Worm (Caenorhabditis elegans) whole organism, young adult: ENCODE results near the gene F17C11.22.

ENCODE experiments used
- B0035.1 ChIP-seq: sonication (generic microtip); optimal IDR thresholded peaks from 2 replicates; lab custom pipeline; 2016; ENCODE audit warnings: missing genetic modification characterization, mild to moderate bottlenecking, missing compliant biosample characterization, missing genotype, missing genetic modification reagents
- B0261.1 ChIP-seq: sonication (generic microtip); optimal IDR thresholded peaks from 2 replicates; lab custom pipeline; 2016; ENCODE audit warnings: mild to moderate bottlenecking, missing genetic modification characterization, moderate library complexity, missing compliant biosample characterization
- B0336.3 ChIP-seq: fragments of 200-800 bp; sonication (Bioruptor generic); IDR thresholded peaks from 2 replicates; pipeline ENCODE4 v1.3.6; 2022; ENCODE audit warnings: missing genetic modification characterization, missing compliant biosample characterization
- F33H1.4 ChIP-seq: fragments of 200-800 bp; sonication (Bioruptor generic); IDR thresholded peaks from 2 replicates; pipeline ENCODE4 v1.3.6; 2022; ENCODE audit warnings: missing genetic modification reagents, missing genetic modification characterization, missing compliant biosample characterization
- F37B4.10 ChIP-seq: fragments of 200-800 bp; sonication (Bioruptor generic); IDR thresholded peaks from 2 replicates; pipeline ENCODE4 v1.3.6; 2022; ENCODE audit warnings: missing genetic modification characterization, missing compliant biosample characterization
- F52B5.7 ChIP-seq: sonication (generic microtip); optimal IDR thresholded peaks from 2 replicates; lab custom pipeline; 2016; ENCODE audit warnings: mild to moderate bottlenecking, missing genetic modification characterization, missing compliant biosample characterization
- F55B11.4 ChIP-seq: sonication (generic microtip); optimal IDR thresholded peaks from 2 replicates; lab custom pipeline; 2016; ENCODE audit warnings: missing compliant biosample characterization, missing genetic modification characterization, borderline replicate concordance; ENCODE audit not compliant: insufficient read depth
- K12H6.12 ChIP-seq: fragments of 200-800 bp; sonication (Bioruptor generic); optimal IDR thresholded peaks from 2 replicates; lab custom pipeline; 2018; ENCODE audit warnings: mild to moderate bottlenecking, missing genetic modification characterization, missing compliant biosample characterization
- T07F8.4 ChIP-seq: sonication (generic microtip); optimal IDR thresholded peaks from 2 replicates; lab custom pipeline; 2016; ENCODE audit warnings: mild to moderate bottlenecking, missing genetic modification characterization, moderate library complexity, missing compliant biosample characterization
- Y53F4B.3 ChIP-seq: fragments of 200-800 bp; sonication (Bioruptor generic); IDR thresholded peaks from 2 replicates; pipeline ENCODE4 v1.3.6; 2022; ENCODE audit warnings: missing genetic modification reagents, missing genetic modification characterization, missing compliant biosample characterization
- Y53G8AR.9 ChIP-seq: fragments of 200-800 bp; sonication (Bioruptor generic); conservative IDR thresholded peaks from 2 replicates; pipeline ENCODE4 v1.3.6; 2022; ENCODE audit warnings: missing genetic modification reagents, missing genetic modification characterization, missing compliant biosample characterization
- Y95B8A.8 ChIP-seq: fragments of 200-800 bp; sonication (Bioruptor generic); IDR thresholded peaks from 2 replicates; pipeline ENCODE4 v1.3.6; 2022; ENCODE audit warnings: missing genetic modification reagents, missing genetic modification characterization, missing compliant biosample characterization
- akir-1 ChIP-seq: fragments of 200-800 bp; sonication (Bioruptor generic); optimal IDR thresholded peaks from 2 replicates; lab custom pipeline; 2018; ENCODE audit warnings: mild to moderate bottlenecking, missing genetic modification characterization, moderate library complexity, missing compliant biosample characterization
- aptf-2 ChIP-seq: fragments of 200-800 bp; sonication (Bioruptor generic); conservative IDR thresholded peaks from 2 replicates; pipeline ENCODE4 v1.3.6; 2022; ENCODE audit warnings: missing genetic modification reagents, missing genetic modification characterization, missing compliant biosample characterization
- atf-7 ChIP-seq: sonication (generic microtip); optimal IDR thresholded peaks from 2 replicates; lab custom pipeline; 2017; ENCODE audit warnings: mild to moderate bottlenecking, missing genetic modification characterization, missing compliant biosample characterization
- athp-1 ChIP-seq: sonication (generic microtip); optimal IDR thresholded peaks from 2 replicates; lab custom pipeline; 2017; ENCODE audit warnings: mild to moderate bottlenecking, missing genetic modification characterization, missing compliant biosample characterization
- attf-5 ChIP-seq: fragments of 200-800 bp; sonication (Bioruptor generic); optimal IDR thresholded peaks from 2 replicates; lab custom pipeline; 2018; ENCODE audit warnings: mild to moderate bottlenecking, missing genetic modification characterization, missing compliant biosample characterization
- bed-1 ChIP-seq: fragments of 200-800 bp; sonication (Bioruptor generic); IDR thresholded peaks from 2 replicates; pipeline ENCODE4 v1.3.6; 2022; ENCODE audit warnings: missing genetic modification reagents, missing genetic modification characterization, missing compliant biosample characterization
- bed-2 ChIP-seq: fragments of 200-800 bp; sonication (Bioruptor generic); IDR thresholded peaks from 2 replicates; pipeline ENCODE4 v1.3.6; 2022; ENCODE audit warnings: missing genetic modification reagents, missing genetic modification characterization, missing compliant biosample characterization
- ccch-3 ChIP-seq: fragments of 200-800 bp; sonication (Bioruptor generic); optimal IDR thresholded peaks from 2 replicates; lab custom pipeline; 2018; ENCODE audit warnings: mild to moderate bottlenecking, missing genetic modification characterization, missing compliant biosample characterization
- ceh-58 ChIP-seq: fragments of 200-800 bp; sonication (Bioruptor generic); IDR thresholded peaks from 2 replicates; pipeline ENCODE4 v1.3.6; 2022; ENCODE audit warnings: missing genetic modification characterization, missing compliant biosample characterization
- ceh-79 ChIP-seq: sonication (generic microtip); optimal IDR thresholded peaks from 2 replicates; lab custom pipeline; 2017; ENCODE audit warnings: mild to moderate bottlenecking, missing genetic modification characterization, missing compliant biosample characterization
- die-1 ChIP-seq: sonication (generic microtip); optimal IDR thresholded peaks from 2 replicates; lab custom pipeline; 2016; ENCODE audit warnings: missing genotype, mild to moderate bottlenecking, missing genetic modification characterization, missing compliant biosample characterization
- egl-44 ChIP-seq: fragments of 200-800 bp; sonication (Bioruptor generic); IDR thresholded peaks from 2 replicates; pipeline ENCODE4 v1.3.6; 2022; ENCODE audit warnings: missing genetic modification reagents, missing genetic modification characterization, missing compliant biosample characterization
- egrh-3 ChIP-seq: fragments of 200-800 bp; sonication (Bioruptor generic); IDR thresholded peaks from 2 replicates; pipeline ENCODE4 v1.3.6; 2022; ENCODE audit warnings: missing genetic modification reagents, missing genetic modification characterization, missing compliant biosample characterization
- ets-4 ChIP-seq: fragments of 200-800 bp; sonication (Bioruptor generic); optimal IDR thresholded peaks from 2 replicates; lab custom pipeline; 2018; ENCODE audit warnings: mild to moderate bottlenecking, missing genetic modification characterization, missing compliant biosample characterization
- let-607 ChIP-seq, 2 experiments: fragments of 200-800 bp in 1 of 2; sonication (Bioruptor generic) in 1 of 2; sonication (generic microtip) in 1 of 2; optimal IDR thresholded peaks; 2 replicates each; lab custom pipeline; 2016 to 2018; ENCODE audit warnings: mild to moderate bottlenecking in 2 of 2, missing compliant biosample characterization in 2 of 2, missing genetic modification characterization in 2 of 2, moderate library complexity in 2 of 2, missing genotype in 1 of 2
- lin-54 ChIP-seq: fragments of 200-800 bp; sonication (Bioruptor generic); optimal IDR thresholded peaks from 2 replicates; lab custom pipeline; 2018; ENCODE audit warnings: mild to moderate bottlenecking, missing genetic modification characterization, missing compliant biosample characterization
- lsl-1 ChIP-seq: fragments of 200-800 bp; sonication (Bioruptor generic); optimal IDR thresholded peaks from 2 replicates; lab custom pipeline; 2018; ENCODE audit warnings: mild to moderate bottlenecking, missing genetic modification characterization, moderate library complexity, missing compliant biosample characterization
- lsy-27 ChIP-seq: sonication (generic microtip); optimal IDR thresholded peaks from 2 replicates; lab custom pipeline; 2017; ENCODE audit warnings: missing genetic modification characterization, mild to moderate bottlenecking, missing compliant biosample characterization, antibody characterized with exemption, missing genotype, borderline replicate concordance; ENCODE audit not compliant: insufficient read depth
- madf-3 ChIP-seq: fragments of 200-800 bp; sonication (Bioruptor generic); IDR thresholded peaks from 2 replicates; pipeline ENCODE4 v1.3.6; 2022; ENCODE audit warnings: missing genetic modification reagents, missing genetic modification characterization, missing compliant biosample characterization
- madf-8 ChIP-seq: fragments of 200-800 bp; sonication (Bioruptor generic); conservative IDR thresholded peaks from 2 replicates; pipeline ENCODE4 v1.3.6; 2022; ENCODE audit warnings: missing genetic modification reagents, missing genetic modification characterization, missing compliant biosample characterization
- mcd-1 ChIP-seq: fragments of 200-800 bp; sonication (Bioruptor generic); IDR thresholded peaks from 2 replicates; pipeline ENCODE4 v1.3.6; 2022; ENCODE audit warnings: missing genetic modification reagents, missing genetic modification characterization, missing compliant biosample characterization
- mel-28 ChIP-seq: sonication (generic microtip); optimal IDR thresholded peaks from 2 replicates; lab custom pipeline; 2016; ENCODE audit warnings: borderline replicate concordance, mild to moderate bottlenecking, missing genetic modification characterization, missing compliant biosample characterization
- nfyb-1 ChIP-seq: fragments of 200-800 bp; sonication (Bioruptor generic); IDR thresholded peaks from 2 replicates; pipeline ENCODE4 v1.3.6; 2022; ENCODE audit warnings: missing genetic modification reagents, missing genetic modification characterization, missing compliant biosample characterization
- nhr-120 ChIP-seq: fragments of 200-800 bp; sonication (Bioruptor generic); IDR thresholded peaks from 2 replicates; pipeline ENCODE4 v1.3.6; 2022; ENCODE audit warnings: missing genetic modification characterization, missing compliant biosample characterization
- nhr-27 ChIP-seq: fragments of 200-800 bp; sonication (Bioruptor generic); optimal IDR thresholded peaks from 2 replicates; lab custom pipeline; 2018; ENCODE audit warnings: mild to moderate bottlenecking, missing genetic modification characterization, moderate library complexity, missing compliant biosample characterization
- nhr-90 ChIP-seq: sonication (generic microtip); optimal IDR thresholded peaks from 2 replicates; lab custom pipeline; 2016; ENCODE audit warnings: missing genotype, mild to moderate bottlenecking, missing genetic modification characterization, missing compliant biosample characterization
- pbrm-1 ChIP-seq: fragments of 200-800 bp; sonication (Bioruptor generic); IDR thresholded peaks from 2 replicates; pipeline ENCODE4 v1.3.6; 2022; ENCODE audit warnings: missing genetic modification reagents, missing genetic modification characterization, missing compliant biosample characterization
- pha-4 ChIP-seq: fragments of 150-350 bp; sonication (generic microtip); optimal IDR thresholded peaks from 2 replicates; lab custom pipeline; 2014; ENCODE audit warnings: missing biosample characterization, missing genetic modification reagents, missing genetic modification characterization
- repo-1 ChIP-seq: sonication (generic microtip); optimal IDR thresholded peaks from 2 replicates; lab custom pipeline; 2017; ENCODE audit warnings: mild to moderate bottlenecking, missing genetic modification characterization, missing compliant biosample characterization
- rpc-1 ChIP-seq, 2 experiments: fragments of 150-350 bp in 1 of 2; sonication (generic microtip) in 1 of 2; optimal IDR thresholded peaks; 2 replicates each; lab custom pipeline; 2014 to 2018; ENCODE audit warnings: missing biosample characterization in 1 of 2, missing genetic modification characterization in 1 of 2, missing genetic modification reagents in 1 of 2, missing genotype in 1 of 2
- snpc-3.4 ChIP-seq: sonication (generic microtip); optimal IDR thresholded peaks from 2 replicates; lab custom pipeline; 2017; ENCODE audit warnings: missing genetic modification characterization, mild to moderate bottlenecking, missing compliant biosample characterization, antibody characterized with exemption, moderate library complexity, missing genotype, missing genetic modification reagents
- tbx-9 ChIP-seq: sonication (generic microtip); optimal IDR thresholded peaks from 2 replicates; lab custom pipeline; 2016; ENCODE audit warnings: borderline replicate concordance, missing genetic modification characterization, inconsistent platforms, missing compliant biosample characterization
- unc-62 ChIP-seq: fragments of 150-350 bp; optimal IDR thresholded peaks from 2 replicates; lab custom pipeline; 2014; ENCODE audit warnings: missing biosample characterization, missing genetic modification reagents, missing genetic modification characterization
- xnd-1 ChIP-seq: sonication (generic microtip); optimal IDR thresholded peaks from 2 replicates; lab custom pipeline; 2016; ENCODE audit warnings: missing genotype, missing genetic modification reagents, missing genetic modification characterization, missing compliant biosample characterization
- ztf-18 ChIP-seq: sonication (generic microtip); optimal IDR thresholded peaks from 2 replicates; lab custom pipeline; 2016; ENCODE audit warnings: missing genotype, mild to moderate bottlenecking, missing genetic modification characterization, missing compliant biosample characterization

The F17C11.22 gene

DNA sequence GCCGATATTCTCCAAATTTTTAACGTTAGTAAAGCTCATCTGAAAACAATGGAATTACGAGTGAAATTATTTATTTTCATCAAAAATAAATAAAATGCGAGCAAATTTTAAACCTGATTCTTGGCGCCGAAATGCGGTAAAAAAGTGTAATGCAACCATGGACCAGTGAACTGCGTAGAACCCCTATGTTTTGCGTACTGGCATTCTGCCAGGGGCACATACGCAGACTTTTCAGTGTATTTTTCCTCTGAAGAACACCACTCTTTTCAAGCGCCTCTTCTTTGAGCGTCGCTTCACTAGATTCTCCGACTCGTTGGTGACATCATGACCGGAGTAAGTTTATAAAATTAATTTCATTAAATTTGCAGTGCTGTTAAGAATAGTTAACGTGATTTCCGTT lies 4.5 kb downstream of the F17C11.22 start, which contains the start of the genes ctf-4 and eef-1G (continued):
- no peak for TF ChIP-seq F52B5.7 (tag; lab: Kevin White, UChicago)
- TF ChIP-seq attf-5: peak; percentile 97
- peak; percentile 11 for TF ChIP-seq ets-4 (GFP tag; lab: Kevin White, UChicago)
- peak; percentile 83 for TF ChIP-seq atf-7 (tag; lab: Kevin White, UChicago)
- peak; percentile 95 for TF ChIP-seq lin-54 (GFP tag; lab: Kevin White, UChicago)
- no peak for TF ChIP-seq nhr-120 (GFP tag; lab: Robert Waterston, UW)
- peak; percentile 98 for TF ChIP-seq mcd-1
- no peak for TF ChIP-seq mel-28
- TF ChIP-seq F37B4.10: no peak
- TF ChIP-seq B0336.3 (GFP tag; lab: Robert Waterston, UW): peak; percentile 75
- TF ChIP-seq ceh-58 (GFP tag; lab: Robert Waterston, UW): no peak
- peak; percentile 75 for TF ChIP-seq lsl-1
- peak; percentile 14 for TF ChIP-seq T07F8.4 (tag; lab: Kevin White, UChicago)
- TF ChIP-seq tbx-9 (tag; lab: Kevin White, UChicago): no peak
- TF ChIP-seq F55B11.4 (tag; lab: Kevin White, UChicago): no peak
- peak; percentile 64 for TF ChIP-seq madf-8 (GFP tag; lab: Robert Waterston, UW)
- TF ChIP-seq rpc-1 (optimal IDR thresholded peaks at IDR 0.05; lab: Kevin White, UChicago): no peak
- TF ChIP-seq rpc-1 (tag; optimal IDR thresholded peaks at IDR 0.05; lab: Kevin White, UChicago): no peak
- peak; percentile 83; the same call in 1 of the 2 replicates for TF ChIP-seq Y95B8A.8
- TF ChIP-seq madf-3: peak; percentile 90
- TF ChIP-seq die-1 (tag; lab: Kevin White, UChicago): no peak
- peak; percentile 93 for TF ChIP-seq snpc-3.4 (tag; lab: Kevin White, UChicago)
- TF ChIP-seq F33H1.4 (GFP tag; lab: Robert Waterston, UW): peak; percentile 74
- TF ChIP-seq egrh-3 (GFP tag; lab: Robert Waterston, UW): no peak
- TF ChIP-seq aptf-2: 0 out of 2 replicates have a peak, but pooled peaks have one; percentile 7
- TF ChIP-seq B0035.1 (tag; lab: Kevin White, UChicago): no peak
- TF ChIP-seq nhr-27 (tag; lab: Kevin White, UChicago): no peak
- no peak for TF ChIP-seq bed-2 (GFP tag; lab: Robert Waterston, UW)
- TF ChIP-seq ceh-79 (tag; lab: Kevin White, UChicago): no peak
- TF ChIP-seq pbrm-1: peak; percentile 91
- TF ChIP-seq pha-4: peak; percentile 87
- TF ChIP-seq, all 124 proteins: peak for 74

- TF ChIP-seq akir-1 (GFP tag; lab: Kevin White, UChicago) (no peak), nhr-90 (tag; lab: Kevin White, UChicago) (no peak), ztf-18 (no peak), let-607 (tag; optimal IDR thresholded peaks at IDR 0.05; lab: Kevin White, UChicago) (no peak), unc-62 (GFP tag; lab: Kevin White, UChicago) (no peak), lin-54 (GFP tag; lab: Kevin White, UChicago) (no peak), xnd-1 (tag; lab: Kevin White, UChicago) (no peak), ets-4 (GFP tag; lab: Kevin White, UChicago) (no peak), F37B4.10 (no peak), B0261.1 (tag; lab: Kevin White, UChicago) (no peak), egl-44 (GFP tag; lab: Robert Waterston, UW) (no peak), K12H6.12 (tag; lab: Kevin White, UChicago) (peak; percentile 67), ccch-3 (GFP tag; lab: Kevin White, UChicago) (no peak), athp-1 (tag; lab: Kevin White, UChicago) (no peak), snpc-3.4 (tag; lab: Kevin White, UChicago) (no peak), repo-1 (no peak), Y53G8AR.9 (GFP tag; lab: Robert Waterston, UW) (no peak), tbx-9 (tag; lab: Kevin White, UChicago) (no peak), bed-1 (no peak), Y53F4B.3 (GFP tag; lab: Robert Waterston, UW) (no peak), F55B11.4 (tag; lab: Kevin White, UChicago) (no peak), mel-28 (no peak), nfyb-1 (GFP tag; lab: Robert Waterston, UW) (peak; percentile 29; the same call in 1 of the 2 replicates), lsy-27 (tag; lab: Kevin White, UChicago) (no peak)
These were observed 8.5 kb downstream of the F17C11.22 start for ce11 chrV:10961448-10961870.
